Fruit fly (Drosophila melanogaster) whole organism, prepupa: ENCODE data around the gene CG42305.

Experiments used
- CG6808 ChIP-seq: fragments of 200-800 bp; sonication (Bioruptor generic); optimal IDR thresholded peaks from 3 replicates; lab custom pipeline; 2017; ENCODE audit warnings: missing biosample characterization, missing genetic modification characterization, mild to moderate bottlenecking, moderate library complexity, missing genetic modification reagents
- CG6854 ChIP-seq: fragments of 200-800 bp; sonication (Bioruptor generic); optimal IDR thresholded peaks from 2 replicates; lab custom pipeline; 2017; ENCODE audit warnings: missing biosample characterization, mild to moderate bottlenecking, missing genetic modification characterization
- CG8632 ChIP-seq: fragments of 200-800 bp; sonication (Bioruptor generic); optimal IDR thresholded peaks from 3 replicates; lab custom pipeline; 2016; ENCODE audit warnings: missing biosample characterization, missing genetic modification characterization
- Hr39 ChIP-seq: fragments of 200-800 bp; sonication (Bioruptor generic); optimal IDR thresholded peaks from 2 replicates; lab custom pipeline; 2016; ENCODE audit warnings: missing biosample characterization, missing genetic modification characterization
- achi ChIP-seq: fragments of 200-800 bp; sonication (Bioruptor generic); optimal IDR thresholded peaks from 3 replicates; lab custom pipeline; 2016; ENCODE audit warnings: missing biosample characterization, missing genetic modification characterization
- acj6 ChIP-seq: fragments of 200-800 bp; sonication (Bioruptor generic); optimal IDR thresholded peaks from 3 replicates; lab custom pipeline; 2016; ENCODE audit warnings: missing biosample characterization, missing genetic modification characterization
- pdm3 ChIP-seq: fragments of 200-800 bp; sonication (Bioruptor generic); optimal IDR thresholded peaks from 3 replicates; lab custom pipeline; 2016; ENCODE audit warnings: missing biosample characterization, missing genetic modification characterization
- salr ChIP-seq, 2 experiments: fragments of 200-800 bp; sonication (Bioruptor generic); optimal IDR thresholded peaks; 3 replicates each; lab custom pipeline; 2016 to 2018; ENCODE audit warnings: missing biosample characterization in 2 of 2, missing genetic modification characterization in 2 of 2, mild to moderate bottlenecking in 1 of 2

DNA sequence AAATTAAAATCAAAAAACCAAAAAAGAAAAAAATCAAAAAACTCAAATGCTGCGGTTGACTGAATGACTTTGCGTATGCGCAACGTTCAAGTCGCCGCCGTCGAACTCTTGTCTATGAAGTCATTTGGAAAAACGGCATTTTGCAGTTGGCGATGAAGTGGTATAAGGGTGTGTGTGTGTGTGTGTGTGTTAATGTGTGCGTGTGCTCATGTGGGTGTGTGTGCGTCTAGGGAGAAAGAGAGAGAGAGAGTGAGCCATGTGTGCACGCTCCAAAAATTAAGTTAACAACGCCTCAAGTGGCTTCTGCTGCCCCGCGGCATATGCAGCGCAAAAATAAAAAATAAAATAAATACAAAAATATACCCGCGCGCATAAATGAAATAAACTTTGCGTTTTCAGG is 35.0 kb upstream of the CG42305 start:
- TF ChIP-seq Hr39 (GFP tag; lab: Kevin White, UChicago) (no peak), acj6 (GFP tag; lab: Kevin White, UChicago) (no peak), pdm3 (GFP tag; lab: Kevin White, UChicago) (no peak), salr (GFP tag; optimal IDR thresholded peaks at IDR 0.05; lab: Kevin White, UChicago) (no peak), CG6854 (GFP tag; lab: Kevin White, UChicago) (no peak), CG8632 (GFP tag; lab: Kevin White, UChicago) (no peak), CG6808 (no peak), achi (GFP tag; lab: Kevin White, UChicago) (no peak)
